Worm (Caenorhabditis elegans): ENCODE measurements around the gene Y56A3A.2.

- no peak for TF ChIP-seq snpc-4 (tag; optimal IDR thresholded peaks at IDR 0.05)
- no peak for TF ChIP-seq nhr-11 (tag; optimal IDR thresholded peaks at IDR 0.05)
- TF ChIP-seq aly-2 (tag; optimal IDR thresholded peaks at IDR 0.05) = no peak
- no peak for TF ChIP-seq unc-62 (GFP tag; optimal IDR thresholded peaks at IDR 0.05)
- no peak for TF ChIP-seq unc-39 (tag; optimal IDR thresholded peaks at IDR 0.05)
- TF ChIP-seq nhr-12 (tag; optimal IDR thresholded peaks at IDR 0.05) = no peak
- TF ChIP-seq egl-27 (tag; optimal IDR thresholded peaks at IDR 0.05) = no peak
- TF ChIP-seq tbx-2 (tag; optimal IDR thresholded peaks at IDR 0.05) = no peak
- no peak for TF ChIP-seq pha-4 (tag; optimal IDR thresholded peaks at IDR 0.05)
- TF ChIP-seq elt-3 (tag; optimal IDR thresholded peaks at IDR 0.05) = no peak
Observed at ce11 chrIII:11895504-11895903, 33.5 kb upstream of the Y56A3A.2 start.
